Worm (Caenorhabditis elegans) whole organism, L4 larva: Measurements from ENCODE around the gene set-6.

Source experiments
- F26F4.8 ChIP-seq: fragments of 200-800 bp; sonication (Bioruptor generic); conservative IDR thresholded peaks from 2 replicates; pipeline ENCODE4 v1.3.6; 2022; ENCODE audit warnings: missing genetic modification characterization, missing compliant biosample characterization
- F44E2.7 ChIP-seq: fragments of 200-800 bp; sonication (Bioruptor generic); IDR thresholded peaks from 2 replicates; pipeline ENCODE4 v2.1.2; 2022; ENCODE audit warnings: missing genetic modification characterization, missing compliant biosample characterization
- R02D3.7 ChIP-seq: fragments of 150-350 bp; sonication (generic microtip); optimal IDR thresholded peaks from 3 replicates; lab custom pipeline; 2014; ENCODE audit warnings: missing biosample characterization, missing genetic modification characterization
- Y75B8A.6 ChIP-seq: fragments of 200-800 bp; sonication (Bioruptor generic); IDR thresholded peaks from 2 replicates; pipeline ENCODE4 v1.3.6; 2022; ENCODE audit warnings: missing genetic modification reagents, missing genetic modification characterization, missing compliant biosample characterization
- ZK546.5 ChIP-seq, 2 experiments: sonication (generic microtip); optimal IDR thresholded peaks; 2 replicates each; lab custom pipeline; 2017; ENCODE audit warnings: missing biosample characterization in 2 of 2, missing genetic modification characterization in 2 of 2
- aha-1 ChIP-seq: fragments of 150-350 bp; peaks from one replicate; lab custom pipeline; 2014; ENCODE audit warnings: missing biosample characterization, missing genetic modification characterization
- ama-1 ChIP-seq: fragments of 150-350 bp; optimal IDR thresholded peaks from 2 replicates; lab custom pipeline; 2014; ENCODE audit warnings: inconsistent platforms, mixed read lengths
- attf-4 ChIP-seq: sonication (generic microtip); optimal IDR thresholded peaks from 3 replicates; lab custom pipeline; 2017; ENCODE audit warnings: missing biosample characterization, missing genetic modification characterization
- ceh-32 ChIP-seq: sonication (generic microtip); optimal IDR thresholded peaks from 2 replicates; lab custom pipeline; 2016; ENCODE audit warnings: mild to moderate bottlenecking, missing genetic modification characterization, missing compliant biosample characterization; ENCODE audit not compliant: poor library complexity
- ces-1 ChIP-seq: fragments of 150-350 bp; sonication (generic microtip); optimal IDR thresholded peaks from 4 replicates; lab custom pipeline; 2014; ENCODE audit warnings: missing biosample characterization, missing genetic modification reagents, missing genetic modification characterization
- cey-2 ChIP-seq: sonication (generic microtip); optimal IDR thresholded peaks from 3 replicates; lab custom pipeline; 2017; ENCODE audit warnings: missing genetic modification characterization, mild to moderate bottlenecking, missing compliant biosample characterization, antibody characterized with exemption, borderline replicate concordance; ENCODE audit not compliant: insufficient read depth
- ctbp-1 ChIP-seq: fragments of 200-800 bp; sonication (Bioruptor generic); IDR thresholded peaks from 2 replicates; pipeline ENCODE4 v1.3.6; 2022; ENCODE audit warnings: missing genetic modification reagents, missing genetic modification characterization, missing compliant biosample characterization
- daf-16 ChIP-seq, 3 experiments: sonication (generic microtip); optimal IDR thresholded peaks; 2 replicates each; lab custom pipeline; 2016 to 2017; ENCODE audit warnings: missing genetic modification characterization in 3 of 3, missing genetic modification reagents in 3 of 3, mild to moderate bottlenecking in 2 of 3, missing compliant biosample characterization in 2 of 3, missing biosample characterization in 1 of 3, moderate library complexity in 1 of 3
- dmd-6 ChIP-seq: fragments of 200-800 bp; sonication (Bioruptor generic); IDR thresholded peaks from 2 replicates; pipeline ENCODE4 v1.3.6; 2022; ENCODE audit warnings: missing genetic modification reagents, missing genetic modification characterization, missing compliant biosample characterization
- dpl-1 ChIP-seq: fragments of 150-350 bp; optimal IDR thresholded peaks from 2 replicates; lab custom pipeline; 2014; ENCODE audit warnings: missing biosample characterization, missing genetic modification reagents, missing genetic modification characterization
- duxl-1 ChIP-seq: sonication (generic microtip); optimal IDR thresholded peaks from 2 replicates; lab custom pipeline; 2016; ENCODE audit warnings: mild to moderate bottlenecking, missing genetic modification characterization, moderate library complexity, missing compliant biosample characterization; ENCODE audit not compliant: poor library complexity
- egl-43 ChIP-seq: fragments of 200-800 bp; sonication (Bioruptor generic); IDR thresholded peaks from 2 replicates; pipeline ENCODE4 v1.3.6; 2022; ENCODE audit warnings: missing genetic modification reagents, missing genetic modification characterization, missing compliant biosample characterization
- gei-8 ChIP-seq: fragments of 200-800 bp; sonication (Bioruptor generic); optimal IDR thresholded peaks from 2 replicates; lab custom pipeline; 2018; ENCODE audit warnings: mild to moderate bottlenecking, missing genetic modification characterization, missing compliant biosample characterization
- hif-1 ChIP-seq, 2 experiments: sonication (generic microtip); optimal IDR thresholded peaks; 2 replicates each; lab custom pipeline; 2016 to 2017; ENCODE audit warnings: missing compliant biosample characterization in 2 of 2, missing genetic modification characterization in 2 of 2, missing genetic modification reagents in 2 of 2, missing genotype in 2 of 2, mild to moderate bottlenecking in 1 of 2
- hmg-1.1 ChIP-seq: fragments of 200-800 bp; sonication (Bioruptor generic); IDR thresholded peaks from 2 replicates; pipeline ENCODE4 v1.3.6; 2022; ENCODE audit warnings: missing genetic modification reagents, missing genetic modification characterization, missing compliant biosample characterization
- lin-1 ChIP-seq: fragments of 200-800 bp; sonication (Bioruptor generic); IDR thresholded peaks from 2 replicates; pipeline ENCODE4 v1.3.6; 2022; ENCODE audit warnings: missing genetic modification reagents, missing genetic modification characterization, missing compliant biosample characterization
- lin-15B ChIP-seq: fragments of 150-350 bp; sonication (generic microtip); optimal IDR thresholded peaks from 3 replicates; lab custom pipeline; 2014; ENCODE audit warnings: missing biosample characterization, missing genetic modification characterization
- lin-29 ChIP-seq: fragments of 200-800 bp; sonication (Bioruptor generic); IDR thresholded peaks from 2 replicates; pipeline ENCODE4 v1.3.6; 2022; ENCODE audit warnings: missing genetic modification reagents, missing genetic modification characterization, missing compliant biosample characterization
- lin-39 ChIP-seq: fragments of 150-350 bp; optimal IDR thresholded peaks from 2 replicates; lab custom pipeline; 2014; ENCODE audit warnings: missing biosample characterization, missing genetic modification reagents, missing genetic modification characterization
- madf-9 ChIP-seq: fragments of 200-800 bp; sonication (Bioruptor generic); conservative IDR thresholded peaks from 2 replicates; pipeline ENCODE4 v1.3.6; 2022; ENCODE audit warnings: missing genetic modification reagents, missing genetic modification characterization, missing compliant biosample characterization
- mep-1 ChIP-seq: fragments of 150-350 bp; sonication (generic microtip); optimal IDR thresholded peaks from 3 replicates; lab custom pipeline; 2014; ENCODE audit warnings: missing biosample characterization, missing genetic modification characterization
- mes-2 ChIP-seq: sonication (generic microtip); optimal IDR thresholded peaks from 2 replicates; lab custom pipeline; 2016; ENCODE audit warnings: missing genotype, mild to moderate bottlenecking, missing genetic modification characterization, missing compliant biosample characterization; ENCODE audit not compliant: poor library complexity, severe bottlenecking
- mxl-2 ChIP-seq: fragments of 200-800 bp; sonication (Bioruptor generic); conservative IDR thresholded peaks from 2 replicates; pipeline ENCODE4 v1.3.6; 2022; ENCODE audit warnings: missing genetic modification reagents, missing genetic modification characterization, missing compliant biosample characterization
- nhr-102 ChIP-seq: sonication (generic microtip); optimal IDR thresholded peaks from 2 replicates; lab custom pipeline; 2016; ENCODE audit warnings: mild to moderate bottlenecking, missing genetic modification characterization, moderate library complexity, missing compliant biosample characterization
- nhr-11 ChIP-seq: fragments of 150-350 bp; optimal IDR thresholded peaks from 2 replicates; lab custom pipeline; 2014; ENCODE audit warnings: missing biosample characterization, missing genetic modification characterization
- nhr-237 ChIP-seq: sonication (generic microtip); optimal IDR thresholded peaks from 2 replicates; lab custom pipeline; 2017; ENCODE audit warnings: missing biosample characterization, missing genetic modification characterization
- nhr-41 ChIP-seq: fragments of 200-800 bp; sonication (Bioruptor generic); IDR thresholded peaks from 2 replicates; pipeline ENCODE4 v1.3.6; 2022; ENCODE audit warnings: missing genetic modification reagents, missing genetic modification characterization, missing compliant biosample characterization
- nhr-6 ChIP-seq: fragments of 150-350 bp; optimal IDR thresholded peaks from 2 replicates; lab custom pipeline; 2014; ENCODE audit warnings: missing biosample characterization, missing genetic modification characterization
- nhr-76 ChIP-seq: fragments of 150-350 bp; optimal IDR thresholded peaks from 2 replicates; lab custom pipeline; 2014; ENCODE audit warnings: missing biosample characterization, missing genetic modification characterization
- php-3 ChIP-seq: fragments of 200-800 bp; sonication (Bioruptor generic); IDR thresholded peaks from 2 replicates; pipeline ENCODE4 v1.3.6; 2022; ENCODE audit warnings: missing genetic modification reagents, missing genetic modification characterization, missing compliant biosample characterization
- rbr-2 ChIP-seq: sonication (generic microtip); optimal IDR thresholded peaks from 2 replicates; lab custom pipeline; 2016; ENCODE audit warnings: missing genotype, missing genetic modification characterization, missing compliant biosample characterization
- saeg-2 ChIP-seq: fragments of 200-800 bp; sonication (Bioruptor generic); IDR thresholded peaks from 2 replicates; pipeline ENCODE4 v1.3.6; 2022; ENCODE audit warnings: missing genetic modification reagents, missing genetic modification characterization, missing compliant biosample characterization
- sdz-12 ChIP-seq: fragments of 200-800 bp; sonication (Bioruptor generic); optimal IDR thresholded peaks from 2 replicates; lab custom pipeline; 2018; ENCODE audit warnings: mild to moderate bottlenecking, missing genetic modification characterization, missing compliant biosample characterization
- snpc-4 ChIP-seq: fragments of 150-350 bp; optimal IDR thresholded peaks from 2 replicates; lab custom pipeline; 2014; ENCODE audit warnings: missing biosample characterization, missing genetic modification characterization
- unc-62 ChIP-seq, 3 experiments: fragments of 150-350 bp in 1 of 3; sonication (generic microtip); optimal IDR thresholded peaks in 2 of 3; peaks in 1 of 3; 1 replicate in 1 of 3; 2 replicates in 2 of 3; lab custom pipeline; 2014 to 2017; ENCODE audit warnings: missing biosample characterization in 3 of 3, missing genetic modification characterization in 3 of 3, missing genetic modification reagents in 3 of 3, missing genotype in 1 of 3
- vab-7 ChIP-seq: fragments of 200-800 bp; sonication (Bioruptor generic); IDR thresholded peaks from 2 replicates; pipeline ENCODE4 v1.3.6; 2022; ENCODE audit warnings: missing genetic modification reagents, missing genetic modification characterization, missing compliant biosample characterization
- zag-1 ChIP-seq: fragments of 150-350 bp; optimal IDR thresholded peaks from 2 replicates; lab custom pipeline; 2014; ENCODE audit warnings: missing biosample characterization, missing genetic modification characterization
- zfp-2 ChIP-seq: sonication (generic microtip); optimal IDR thresholded peaks from 2 replicates; lab custom pipeline; 2016; ENCODE audit warnings: mild to moderate bottlenecking, missing genetic modification characterization, missing compliant biosample characterization

The set-6 gene

ce11 chrX:12017908-12018479 is 43.5 kb upstream of the set-6 start, which contains the start of the genes nmat-1 and ucr-2.1 (continued):
- peak; percentile 61 for TF ChIP-seq nhr-6 (tag; lab: Kevin White, UChicago)
- no peak for TF ChIP-seq ceh-32 (tag; lab: Kevin White, UChicago)
- peak in 1 of 2 experiments; percentile 31 for TF ChIP-seq unc-62 (GFP tag; optimal IDR thresholded peaks at IDR 0.05 in 1 of 2; lab: Kevin White, UChicago)
- no peak for TF ChIP-seq unc-62 (tag; optimal IDR thresholded peaks at IDR 0.05; lab: Kevin White, UChicago)
- TF ChIP-seq Y75B8A.6 (GFP tag; lab: Robert Waterston, UW) = no peak
- peak; percentile 80 for TF ChIP-seq nhr-102 (tag; lab: Kevin White, UChicago)
- TF ChIP-seq saeg-2 (GFP tag; lab: Robert Waterston, UW) = no peak
- no peak for TF ChIP-seq nhr-237 (tag; lab: Kevin White, UChicago)
- TF ChIP-seq mes-2 (tag; lab: Kevin White, UChicago) = peak; percentile 94
- TF ChIP-seq lin-1 (GFP tag; lab: Robert Waterston, UW) = no peak
- TF ChIP-seq nhr-11 (tag; lab: Kevin White, UChicago) = peak; percentile 55
- TF ChIP-seq nhr-41 (GFP tag; lab: Robert Waterston, UW) = 0 out of 2 replicates have a peak, but pooled peaks have one; percentile 19
- TF ChIP-seq duxl-1 = peak; percentile 77
- no peak for TF ChIP-seq vab-7
- TF ChIP-seq nhr-76 = no peak
- no peak for TF ChIP-seq cey-2 (tag; lab: Kevin White, UChicago)
- no peak for TF ChIP-seq R02D3.7 (tag; lab: Kevin White, UChicago)
- peak; percentile 81 for TF ChIP-seq hmg-1.1 (GFP tag; lab: Robert Waterston, UW)
- TF ChIP-seq rbr-2 (tag; lab: Kevin White, UChicago) = peak; percentile 79
- TF ChIP-seq ces-1 (GFP tag; lab: Kevin White, UChicago) = no peak
- peak; percentile 92 for TF ChIP-seq mep-1 (tag; lab: Kevin White, UChicago)
- TF ChIP-seq snpc-4 (tag; lab: Kevin White, UChicago) = no peak
- no peak for TF ChIP-seq lin-39
- TF ChIP-seq gei-8 (GFP tag; lab: Kevin White, UChicago) = no peak
- TF ChIP-seq ama-1 = no peak
- TF ChIP-seq lin-29 (GFP tag; lab: Robert Waterston, UW) = no peak
- TF ChIP-seq egl-43 (GFP tag; lab: Robert Waterston, UW) = no peak
- peak; percentile 37 to 94 for TF ChIP-seq hif-1 (tag; optimal IDR thresholded peaks at IDR 0.05; lab: Kevin White, UChicago)
- TF ChIP-seq attf-4 (tag; lab: Kevin White, UChicago) = no peak
- no peak for TF ChIP-seq mxl-2 (GFP tag; lab: Robert Waterston, UW)
- TF ChIP-seq php-3 = peak; percentile 62
- peak; percentile 56 to 57 for TF ChIP-seq daf-16 (GFP tag; optimal IDR thresholded peaks at IDR 0.05; lab: Kevin White, UChicago)
- TF ChIP-seq daf-16 (tag; optimal IDR thresholded peaks at IDR 0.05; lab: Kevin White, UChicago) = peak; percentile 87
- TF ChIP-seq F44E2.7 (GFP tag; lab: Robert Waterston, UW) = no peak
- TF ChIP-seq madf-9 (GFP tag; lab: Robert Waterston, UW) = no peak
- no peak for TF ChIP-seq sdz-12 (GFP tag; lab: Kevin White, UChicago)
- peak; percentile 100 for TF ChIP-seq aha-1
- no peak for TF ChIP-seq ctbp-1
- TF ChIP-seq, all 104 proteins: peak for 38

ce11 chrX:12007905-12008466 is 33.5 kb upstream of the set-6 start:
- TF ChIP-seq R02D3.7 (tag; lab: Kevin White, UChicago) (no peak), attf-4 (tag; lab: Kevin White, UChicago) (no peak), saeg-2 (GFP tag; lab: Robert Waterston, UW) (no peak), F26F4.8 (no peak), lin-15B (tag; lab: Kevin White, UChicago) (no peak), dmd-6 (GFP tag; lab: Robert Waterston, UW) (no peak), unc-62 (GFP tag; optimal IDR thresholded peaks at IDR 0.05 in 1 of 2; lab: Kevin White, UChicago) (peak in 1 of 2 experiments; percentile 70), unc-62 (tag; optimal IDR thresholded peaks at IDR 0.05; lab: Kevin White, UChicago) (no peak), ces-1 (GFP tag; lab: Kevin White, UChicago) (no peak), dpl-1 (GFP tag; lab: Kevin White, UChicago) (no peak), ZK546.5 (tag; optimal IDR thresholded peaks at IDR 0.05; lab: Kevin White, UChicago) (no peak), aha-1 (peak; percentile 63), zfp-2 (tag; lab: Kevin White, UChicago) (no peak), zag-1 (tag; lab: Kevin White, UChicago) (no peak)
- TF ChIP-seq, all 104 proteins: peak for 2
